Fruit fly (Drosophila melanogaster): ENCODE measurements around the gene mRpL30.
A peak's percentile ranks its signal among the peaks of the same experiment; 100 is the strongest.

Gene mRpL30

DNA sequence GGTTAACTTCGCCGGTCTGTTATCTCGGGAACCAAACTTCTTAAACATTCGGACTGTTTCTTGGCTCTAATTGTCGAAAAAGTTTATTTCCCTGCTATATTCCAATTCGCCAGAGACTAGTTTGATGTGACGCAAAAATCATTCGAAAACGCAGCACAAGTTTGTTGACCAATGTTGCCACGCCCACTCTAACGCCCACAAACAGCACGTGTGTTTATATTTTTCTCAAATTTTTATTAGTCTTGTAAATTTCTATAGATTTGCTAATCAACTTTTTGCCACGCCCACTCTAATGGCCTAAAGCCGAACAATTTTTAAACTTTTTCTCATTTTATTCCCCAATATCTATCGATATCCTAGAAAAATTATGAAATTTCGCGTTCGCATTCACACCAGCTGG, 16.8 kb upstream of the mRpL30 start, which contains the start of gene Alms1b:
Gene Alms1b (minus strand): TSS at position 101 of the 400 bp plus-strand sequence.
- no peak for TF ChIP-seq noc (tag; optimal IDR thresholded peaks at IDR 0.05)

DNA sequence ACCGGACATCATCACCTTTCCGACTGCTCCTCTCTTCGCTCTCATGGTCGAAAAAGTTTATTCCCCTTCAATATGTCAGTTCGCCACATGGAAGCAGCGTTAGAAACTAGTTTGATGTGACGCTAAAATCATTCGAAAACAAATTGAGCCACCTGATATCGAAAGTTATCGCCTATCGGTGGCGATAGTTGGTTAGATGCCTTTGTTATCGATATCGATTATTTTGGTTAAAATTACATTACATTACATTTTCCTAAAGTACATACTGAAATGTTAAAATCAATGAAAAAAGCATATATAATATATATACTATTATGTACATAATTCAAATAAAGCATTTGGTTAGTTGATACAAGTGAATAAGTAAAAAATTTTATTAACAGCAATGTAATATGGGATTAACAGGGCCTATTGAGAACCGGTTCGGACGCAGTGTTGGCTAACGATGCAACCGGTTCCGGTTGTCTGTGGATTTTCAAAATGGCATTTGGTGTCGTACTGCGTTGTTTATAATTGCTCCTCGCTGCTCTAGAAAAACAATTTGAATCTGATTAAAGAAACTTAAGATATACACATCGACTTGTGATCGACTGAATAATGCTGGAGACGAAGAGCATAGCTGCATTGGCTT, 11.7 kb upstream of the mRpL30 start, which contains the start of the genes Alms1a and pon:
Gene Alms1a (minus strand): TSS at position 149 of the 631 bp plus-strand sequence.
Gene pon (plus strand): TSS at position 463 of the 631 bp plus-strand sequence.
- TF ChIP-seq noc (tag; optimal IDR thresholded peaks at IDR 0.05): no peak

DNA sequence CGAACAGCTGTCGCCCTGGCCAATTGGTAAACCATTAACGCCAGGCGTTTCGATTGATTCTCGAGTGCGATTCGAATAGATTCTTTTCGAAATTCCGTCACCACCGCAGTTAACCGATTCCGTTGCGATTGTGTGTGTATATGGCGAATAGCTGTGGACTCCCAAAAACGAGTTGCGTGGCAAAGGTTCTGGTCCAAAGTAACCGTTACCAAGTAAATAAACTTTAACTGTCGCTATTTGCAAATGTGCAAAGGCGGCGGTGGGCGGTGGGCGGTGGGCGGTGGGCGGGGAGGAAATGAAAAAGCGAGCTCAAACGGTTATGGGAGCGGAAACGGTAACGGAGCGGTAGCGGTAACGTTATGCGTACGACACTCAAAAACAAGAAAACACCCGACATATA, 3.8 kb upstream of the mRpL30 start, which contains the start of gene CG3081:
Gene CG3081 (minus strand): TSS at position 101 of the 400 bp plus-strand sequence.
- no peak for TF ChIP-seq noc (tag; optimal IDR thresholded peaks at IDR 0.05)

DNA sequence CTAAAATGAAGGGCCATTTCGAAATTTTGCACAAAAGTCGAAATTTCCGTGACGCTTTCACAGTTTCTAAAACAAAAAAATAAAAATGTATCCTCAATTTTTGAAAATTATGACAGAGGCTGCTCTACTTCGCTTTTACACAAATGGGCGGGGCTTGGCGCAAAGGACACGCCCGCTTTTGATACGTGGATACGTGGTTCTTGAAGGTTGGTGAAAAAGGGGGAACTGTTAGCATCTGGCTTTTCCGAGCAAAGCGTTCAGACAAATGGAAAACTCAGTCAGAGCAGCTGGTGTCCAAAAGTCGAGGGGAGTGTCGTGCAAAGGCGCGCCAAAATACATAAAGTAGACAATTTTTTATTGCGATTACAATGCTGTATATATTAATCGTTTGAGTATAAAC, 2.9 kb upstream of the mRpL30 start, which contains the start of gene CG3062:
Gene CG3062 (minus strand): TSS at position 101 of the 400 bp plus-strand sequence.
- TF ChIP-seq noc (tag; optimal IDR thresholded peaks at IDR 0.05): no peak

DNA sequence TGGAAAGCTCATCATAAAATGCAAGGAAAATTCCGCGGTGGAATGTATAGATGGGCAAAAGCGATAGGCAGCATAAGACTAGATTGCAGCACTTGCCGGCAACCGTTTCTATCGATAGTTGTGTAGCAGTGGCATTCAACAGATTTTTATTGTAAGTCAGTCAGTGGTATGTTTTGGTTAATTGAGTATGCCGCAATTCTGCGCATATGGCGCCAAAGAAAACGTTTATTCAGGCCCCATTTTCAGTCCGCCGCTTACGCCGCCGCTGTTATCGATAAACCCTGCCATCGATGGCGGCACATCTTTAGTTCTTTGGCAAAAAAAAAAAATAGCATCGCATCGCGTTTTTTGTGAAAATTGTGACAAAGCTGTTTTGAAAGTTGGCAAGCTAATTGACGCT, 2.1 kb downstream of the mRpL30 start, which contains the start of the genes Cbp80 and Torsin:
Gene Cbp80 (plus strand): TSS at position 265 of the 400 bp plus-strand sequence.
Gene Torsin (minus strand): TSS at position 282 of the 400 bp plus-strand sequence.
- no peak for TF ChIP-seq noc (tag; optimal IDR thresholded peaks at IDR 0.05)

DNA sequence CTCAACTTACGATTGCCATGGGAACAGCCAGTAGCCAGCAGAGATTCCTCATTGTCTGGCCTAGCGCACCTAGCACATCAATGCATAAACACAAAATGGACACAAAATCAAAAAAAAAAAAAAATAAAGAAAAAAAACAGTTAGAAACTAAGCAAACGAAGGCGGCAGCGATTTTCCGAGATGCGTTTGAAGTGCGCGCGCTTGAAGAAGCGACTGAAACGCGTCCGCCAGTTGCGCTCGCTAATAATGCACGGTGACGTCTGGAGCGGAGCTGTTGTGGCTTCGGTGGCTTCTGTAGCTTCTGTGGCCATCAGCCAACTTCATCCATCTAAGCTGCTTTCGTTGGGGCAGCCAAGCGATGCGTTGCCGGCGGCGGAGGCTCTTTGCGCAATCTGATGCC, 6.7 kb downstream of the mRpL30 start, which contains the start of gene CG15473:
Gene CG15473 (minus strand): TSS at position 101 of the 400 bp plus-strand sequence.
- no peak for TF ChIP-seq noc (tag; optimal IDR thresholded peaks at IDR 0.05)

DNA sequence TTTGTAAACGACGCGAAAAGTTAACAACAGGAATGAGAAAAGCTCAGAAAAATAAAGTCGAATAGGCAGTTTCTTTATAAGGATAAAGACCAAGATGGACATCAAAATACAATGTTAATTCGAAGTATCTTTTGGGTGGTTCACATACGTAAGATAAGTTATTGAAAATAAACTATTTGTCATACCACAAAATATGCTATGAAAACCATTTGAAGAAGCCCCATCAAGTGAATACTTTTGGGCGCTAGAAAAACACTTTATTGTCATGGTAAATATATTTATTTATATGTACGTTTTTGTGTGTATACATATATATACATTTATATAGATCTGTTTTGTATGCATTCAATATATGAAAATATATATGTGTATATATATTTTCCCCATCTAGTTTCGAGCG, 10.2 kb downstream of the mRpL30 start:
- no peak for TF ChIP-seq noc (tag; optimal IDR thresholded peaks at IDR 0.05)

DNA sequence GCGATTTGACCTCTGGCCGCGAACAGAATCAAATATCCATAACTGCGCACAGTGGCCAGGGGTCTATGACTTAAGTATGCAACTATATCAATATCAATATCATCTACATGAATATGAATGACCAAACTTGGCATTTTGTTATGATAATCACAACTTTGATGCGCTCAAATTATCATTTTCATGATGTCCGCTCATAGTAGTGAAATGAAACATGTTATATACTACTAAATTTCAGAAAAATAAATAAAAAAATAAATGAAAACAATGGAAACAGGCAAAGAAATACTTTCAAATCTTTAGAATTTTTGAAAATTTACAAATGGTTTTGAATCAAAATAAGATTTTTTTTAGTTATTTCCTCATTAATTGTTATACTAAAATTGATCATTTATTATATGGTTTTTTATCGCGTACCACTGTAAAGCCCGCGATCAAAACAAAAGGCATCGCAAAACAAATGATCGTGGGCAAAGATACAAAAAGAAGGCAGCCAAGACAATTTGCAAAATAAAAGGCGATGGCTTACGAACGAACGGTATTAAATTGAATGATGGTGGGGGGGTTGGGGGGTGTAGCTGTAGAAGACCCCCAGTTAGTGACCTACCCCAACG, 13.1 kb downstream of the mRpL30 start:
- TF ChIP-seq noc (tag; optimal IDR thresholded peaks at IDR 0.05): no peak

DNA sequence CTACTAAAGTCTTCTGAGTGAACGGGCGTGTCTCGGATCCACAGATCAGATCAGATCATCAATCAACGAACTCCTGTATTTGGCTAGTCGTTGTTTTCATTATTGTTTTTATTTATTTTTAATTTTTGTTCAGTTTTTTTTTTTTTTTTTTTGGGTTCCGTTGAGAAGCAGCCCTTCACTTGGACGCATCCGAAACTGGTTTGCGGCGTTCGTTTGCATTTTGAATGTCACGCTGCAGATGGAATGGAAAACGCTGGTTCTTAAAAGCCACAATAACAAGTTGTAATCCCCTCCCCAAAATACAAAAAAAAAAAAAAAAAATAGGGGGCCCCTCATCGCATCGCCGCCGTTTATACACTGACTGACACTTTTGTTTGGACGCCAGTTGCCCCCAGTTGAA, 16.4 kb downstream of the mRpL30 start:
- no peak for TF ChIP-seq noc (tag; optimal IDR thresholded peaks at IDR 0.05)

DNA sequence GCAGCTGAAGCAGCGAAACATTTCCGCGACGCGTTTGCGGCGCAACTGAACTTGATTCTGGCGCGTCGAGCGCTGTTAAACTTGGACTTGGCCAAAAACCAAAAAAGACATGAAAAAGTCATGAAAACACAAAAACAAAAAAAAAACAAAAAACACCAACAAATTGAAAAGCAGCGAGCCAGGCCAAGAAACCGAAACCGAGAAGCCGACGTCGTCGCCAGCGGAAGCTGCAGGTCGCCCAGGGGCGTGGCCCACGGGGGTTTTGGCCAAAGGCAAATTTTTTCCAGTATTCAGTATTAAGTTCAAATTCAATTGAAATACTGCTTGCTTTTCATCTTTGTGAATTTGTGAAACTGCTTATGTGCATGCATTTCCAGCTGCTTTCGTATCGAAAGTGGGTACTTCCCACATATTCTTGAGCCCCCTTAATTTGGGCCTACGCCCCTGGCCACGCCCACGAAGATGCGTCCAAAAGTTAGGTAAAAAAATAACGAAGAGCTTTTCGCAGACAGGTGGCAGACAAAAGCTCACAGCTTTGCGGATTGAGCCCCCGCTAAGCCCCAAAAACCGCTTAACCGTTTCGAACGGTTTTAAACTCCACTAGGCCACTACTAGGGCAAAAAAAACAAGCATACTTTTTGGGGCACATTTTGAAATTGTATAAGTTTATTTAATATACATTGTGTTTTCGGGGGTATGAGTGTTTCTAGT, 19.1 kb downstream of the mRpL30 start, which contains the start of gene CG3009:
Gene CG3009 (minus strand): TSS at position 51 of the 711 bp plus-strand sequence.
- TF ChIP-seq noc (tag; optimal IDR thresholded peaks at IDR 0.05): peak; percentile 94

DNA sequence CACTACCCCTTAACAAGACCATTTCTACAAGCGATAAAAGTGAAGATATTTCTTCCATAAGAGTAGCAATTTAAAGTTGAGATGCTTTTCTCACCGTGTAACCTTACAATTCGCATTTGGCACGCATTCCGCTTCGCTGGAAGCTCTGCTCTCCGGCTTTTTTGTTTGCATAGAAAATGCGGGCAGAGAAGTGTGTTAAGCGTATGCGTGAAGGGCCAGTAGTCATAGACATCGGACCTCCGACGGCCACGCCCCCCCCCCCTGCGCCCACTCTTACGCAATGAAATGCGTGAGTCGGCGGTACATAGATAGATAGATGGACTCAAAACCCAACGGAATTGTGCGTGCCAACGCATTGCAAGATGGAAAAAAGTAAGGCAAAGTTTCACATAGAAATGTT, 21.8 kb downstream of the mRpL30 start:
- no peak for TF ChIP-seq noc (tag; optimal IDR thresholded peaks at IDR 0.05)

DNA sequence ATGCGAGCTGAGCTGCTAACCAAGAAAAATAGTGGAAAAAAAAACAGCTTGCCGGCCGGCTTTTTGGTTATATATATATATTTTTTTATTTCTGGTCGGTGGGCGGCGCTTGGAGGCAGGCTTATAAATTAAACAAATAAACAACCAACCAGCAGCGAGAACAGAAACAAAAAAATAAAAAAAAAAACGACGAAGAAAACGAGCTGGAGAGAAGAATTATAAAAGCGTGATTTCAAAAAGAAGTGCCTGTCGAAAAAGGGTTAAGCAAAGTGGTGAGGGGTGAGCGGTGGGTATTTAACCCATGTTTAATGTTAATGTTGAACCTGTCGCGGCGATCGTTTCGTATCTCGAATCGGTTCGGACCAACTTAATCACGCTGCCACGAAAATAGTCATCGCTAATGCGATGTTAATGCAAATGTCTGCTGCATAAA, 23.5 kb downstream of the mRpL30 start:
- TF ChIP-seq noc (tag; optimal IDR thresholded peaks at IDR 0.05): no peak

DNA sequence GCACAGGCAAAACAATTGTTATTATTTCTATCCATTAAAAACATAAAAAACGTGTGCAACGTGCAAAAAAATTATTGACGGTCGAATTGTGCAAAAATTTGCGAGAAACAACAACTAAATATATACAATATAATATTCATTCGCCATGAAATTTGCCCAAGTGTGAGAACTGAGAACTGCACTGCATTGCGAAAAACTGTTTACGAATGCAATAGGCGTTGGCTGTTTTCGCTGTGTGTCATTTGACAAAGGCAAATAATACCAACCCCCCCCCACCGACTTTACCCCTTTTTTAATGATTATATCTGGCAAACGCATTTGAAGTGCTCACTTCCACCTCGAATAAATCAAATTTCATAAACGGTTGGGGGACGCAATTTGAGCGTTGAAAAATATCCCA, 27.4 kb downstream of the mRpL30 start:
- TF ChIP-seq noc (tag; optimal IDR thresholded peaks at IDR 0.05): no peak

DNA sequence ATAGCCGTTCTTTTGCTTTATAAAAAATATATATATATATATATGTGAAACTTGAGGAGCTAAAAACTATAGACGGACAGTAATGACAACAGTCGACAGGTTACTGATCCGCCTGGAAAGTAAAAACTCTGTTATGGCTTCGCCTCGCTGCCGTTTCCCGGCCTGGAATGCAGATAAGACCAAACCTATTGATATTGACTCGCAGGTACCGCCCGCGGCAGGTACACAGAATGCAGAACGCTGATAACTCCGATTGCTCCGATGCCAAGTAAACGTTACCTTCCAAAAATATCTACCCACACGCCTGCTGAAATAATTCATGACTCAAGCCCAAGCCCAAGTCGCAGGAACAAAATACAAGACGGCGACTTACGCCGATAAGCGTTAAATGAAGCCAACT, 29.8 kb downstream of the mRpL30 start:
- TF ChIP-seq noc (tag; optimal IDR thresholded peaks at IDR 0.05): no peak

DNA sequence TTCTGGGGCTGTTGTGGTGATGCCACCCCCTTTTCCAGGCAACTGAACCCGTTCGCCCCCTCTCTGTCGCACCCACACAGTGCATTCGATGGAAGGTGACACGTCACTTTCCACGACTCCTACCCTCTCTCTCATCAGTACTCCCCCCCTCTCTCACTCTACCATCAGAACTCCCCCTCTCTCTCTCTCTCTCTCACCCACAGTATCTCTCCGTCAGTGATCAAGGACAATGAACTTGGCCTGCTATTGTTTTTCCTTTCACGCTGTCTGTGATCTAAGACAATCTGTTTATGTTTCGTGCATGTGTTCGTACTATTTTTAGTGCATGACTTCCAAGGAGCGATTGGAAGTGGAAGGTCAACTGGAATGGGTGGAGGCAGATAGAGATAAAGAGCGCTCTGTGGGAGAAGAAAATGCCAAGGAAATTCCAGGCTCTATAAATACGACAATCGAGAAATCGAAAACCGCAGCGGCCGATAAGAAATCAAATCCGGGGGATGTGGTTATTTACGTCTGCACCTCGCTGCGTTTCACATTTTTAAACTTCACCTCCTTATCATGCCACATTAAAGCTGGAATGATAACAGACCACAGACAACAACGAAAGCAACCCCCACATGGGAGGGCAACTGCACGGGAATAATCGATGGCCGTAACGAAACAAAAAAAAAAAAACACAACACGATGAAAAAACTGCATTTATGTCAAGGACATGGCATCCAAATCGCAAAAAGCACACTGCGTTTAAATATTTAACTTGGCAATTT, 30.7 kb downstream of the mRpL30 start:
- TF ChIP-seq noc (tag; optimal IDR thresholded peaks at IDR 0.05): no peak

Data from whole organism, larva.